Fruit fly (Drosophila melanogaster): ENCODE data around the gene PrBP.
A peak's percentile ranks its signal among the peaks of the same experiment; 100 is the strongest.

The PrBP gene

dm6 chr2L:8678955-8679354 is 6.8 kb downstream of the PrBP start:
- no peak for TF ChIP-seq CG11762 (GFP tag; optimal IDR thresholded peaks at IDR 0.05; ENCODE audit: insufficient read depth)
- TF ChIP-seq pdm3 (GFP tag; optimal IDR thresholded peaks at IDR 0.05), result no peak
- TF ChIP-seq CG31627 (GFP tag; optimal IDR thresholded peaks at IDR 0.05), result no peak
- TF ChIP-seq CG3919 (GFP tag; optimal IDR thresholded peaks at IDR 0.05), result no peak
- TF ChIP-seq dsx (GFP tag; optimal IDR thresholded peaks at IDR 0.05; ENCODE audit: poor library complexity, severe bottlenecking), result no peak
- TF ChIP-seq CG3032 (tag; optimal IDR thresholded peaks at IDR 0.05), result no peak
- no peak for TF ChIP-seq CG34406 (GFP tag; optimal IDR thresholded peaks at IDR 0.05)
- TF ChIP-seq CG6808 (GFP tag; optimal IDR thresholded peaks at IDR 0.05), result no peak
- no peak for TF ChIP-seq esn (GFP tag; optimal IDR thresholded peaks at IDR 0.05)
- TF ChIP-seq CG9139 (GFP tag; optimal IDR thresholded peaks at IDR 0.05), result no peak
- no peak for TF ChIP-seq salr (GFP tag; optimal IDR thresholded peaks at IDR 0.05)

dm6 chr2L:8672278-8672748 is 13.4 kb downstream of the PrBP start, which contains the start of gene Glt:
TSS of gene Glt (plus strand) at chr2L:8672698.
- TF ChIP-seq dsx (GFP tag; optimal IDR thresholded peaks at IDR 0.05; ENCODE audit: poor library complexity, severe bottlenecking), result no peak
- peak; percentile 42 for TF ChIP-seq Smox (GFP tag; optimal IDR thresholded peaks at IDR 0.05)
- peak; percentile 56 for TF ChIP-seq Met (GFP tag; optimal IDR thresholded peaks at IDR 0.05)
- TF ChIP-seq acj6 (GFP tag; optimal IDR thresholded peaks at IDR 0.05), result peak; percentile 32
- peak; percentile 15 for TF ChIP-seq pdm3 (GFP tag; optimal IDR thresholded peaks at IDR 0.05)
- TF ChIP-seq CG6808 (GFP tag; optimal IDR thresholded peaks at IDR 0.05), result peak; percentile 5
- TF ChIP-seq Sox14 (GFP tag; optimal IDR thresholded peaks at IDR 0.05), result peak; percentile 6
- no peak for TF ChIP-seq Lpt (GFP tag; optimal IDR thresholded peaks at IDR 0.05)
- TF ChIP-seq topi (GFP tag; optimal IDR thresholded peaks at IDR 0.05), result peak; percentile 21
- TF ChIP-seq lz (GFP tag; optimal IDR thresholded peaks at IDR 0.05), result peak; percentile 19
- peak; percentile 11 for TF ChIP-seq Hr4 (GFP tag; optimal IDR thresholded peaks at IDR 0.05)
- TF ChIP-seq vri (GFP tag; optimal IDR thresholded peaks at IDR 0.05), result no peak
- TF ChIP-seq net (GFP tag; optimal IDR thresholded peaks at IDR 0.05), result peak; percentile 16
- peak; percentile 12 for TF ChIP-seq CG4318 (GFP tag; optimal IDR thresholded peaks at IDR 0.05)
- peak; percentile 32 for TF ChIP-seq achi (GFP tag; optimal IDR thresholded peaks at IDR 0.05)
- TF ChIP-seq svp (GFP tag), result peak; percentile 95
- TF ChIP-seq CG15336 (GFP tag; IDR thresholded peaks at IDR 0.05), result no peak
- peak; percentile 32 for TF ChIP-seq CG8632 (GFP tag; optimal IDR thresholded peaks at IDR 0.05)
- TF ChIP-seq CG6854 (GFP tag; optimal IDR thresholded peaks at IDR 0.05), result no peak
- peak; percentile 70 for TF ChIP-seq Sox102F (GFP tag; optimal IDR thresholded peaks at IDR 0.05)
- TF ChIP-seq Hr39 (GFP tag; optimal IDR thresholded peaks at IDR 0.05), result peak; percentile 41
- peak; percentile 34 for TF ChIP-seq Eip75B (GFP tag; optimal IDR thresholded peaks at IDR 0.05)
- no peak for TF ChIP-seq CG6163 (GFP tag; IDR thresholded peaks at IDR 0.05)
- TF ChIP-seq spab (GFP tag; optimal IDR thresholded peaks at IDR 0.05), result no peak

DNA sequence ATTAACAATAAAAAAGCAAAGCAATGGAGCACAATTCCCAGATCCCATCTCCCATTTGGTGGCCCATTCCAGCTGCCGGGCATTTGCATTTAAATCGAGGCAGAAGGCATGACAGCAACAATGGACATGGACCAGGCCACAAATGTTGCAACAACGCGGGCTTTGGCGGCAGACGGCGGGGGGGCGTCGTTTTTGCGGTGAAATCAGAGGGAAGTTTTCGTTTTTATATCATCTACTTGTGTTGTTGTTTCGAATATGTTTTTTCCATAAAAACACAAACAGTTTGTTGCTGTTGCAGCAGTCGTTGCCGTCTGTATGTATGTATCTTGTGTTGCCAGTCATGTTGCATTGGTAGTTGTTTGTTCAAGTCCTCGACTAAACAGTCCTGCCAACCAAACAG is 26.2 kb downstream of the PrBP start:
- TF ChIP-seq CG9139 (GFP tag; optimal IDR thresholded peaks at IDR 0.05) (no peak), topi (GFP tag; optimal IDR thresholded peaks at IDR 0.05) (no peak), CG10669 (GFP tag; optimal IDR thresholded peaks at IDR 0.05) (no peak), CG3032 (tag; optimal IDR thresholded peaks at IDR 0.05) (no peak), cyc (GFP tag; optimal IDR thresholded peaks at IDR 0.05) (no peak), Blimp-1 (GFP tag; optimal IDR thresholded peaks at IDR 0.05) (no peak), Eip93F (GFP tag; optimal IDR thresholded peaks at IDR 0.05) (no peak), fd85E (GFP tag; optimal IDR thresholded peaks at IDR 0.05) (no peak), salr (GFP tag; optimal IDR thresholded peaks at IDR 0.05) (no peak), CG34406 (GFP tag; optimal IDR thresholded peaks at IDR 0.05) (no peak), pdm3 (GFP tag; optimal IDR thresholded peaks at IDR 0.05) (no peak), Sox102F (GFP tag; optimal IDR thresholded peaks at IDR 0.05) (no peak), CG6163 (GFP tag; IDR thresholded peaks at IDR 0.05) (no peak), CG11762 (GFP tag; optimal IDR thresholded peaks at IDR 0.05; ENCODE audit: insufficient read depth) (no peak), OdsH (GFP tag; optimal IDR thresholded peaks at IDR 0.05) (no peak), Hr4 (GFP tag; optimal IDR thresholded peaks at IDR 0.05) (no peak), CG6276 (GFP tag; optimal IDR thresholded peaks at IDR 0.05) (no peak)

Measured in whole organism, prepupa.